Worm (Caenorhabditis elegans): ENCODE measurements around the gene ztf-22.

ce11 chrII:13304339-13304938, 18.8 kb upstream of the ztf-22 start:
- TF ChIP-seq ZK546.5 (tag; optimal IDR thresholded peaks at IDR 0.05): no peak
- no peak for TF ChIP-seq unc-62 (GFP tag; optimal IDR thresholded peaks at IDR 0.05)
- TF ChIP-seq mdl-1 (tag; optimal IDR thresholded peaks at IDR 0.05): no peak
- TF ChIP-seq Y55F3AM.14 (GFP tag; optimal IDR thresholded peaks at IDR 0.05): no peak
- no peak for TF ChIP-seq ztf-11 (tag; optimal IDR thresholded peaks at IDR 0.05)

All from whole organism, L2 larva.